Fruit fly (Drosophila melanogaster): ENCODE data around the gene CG42792.

DNA sequence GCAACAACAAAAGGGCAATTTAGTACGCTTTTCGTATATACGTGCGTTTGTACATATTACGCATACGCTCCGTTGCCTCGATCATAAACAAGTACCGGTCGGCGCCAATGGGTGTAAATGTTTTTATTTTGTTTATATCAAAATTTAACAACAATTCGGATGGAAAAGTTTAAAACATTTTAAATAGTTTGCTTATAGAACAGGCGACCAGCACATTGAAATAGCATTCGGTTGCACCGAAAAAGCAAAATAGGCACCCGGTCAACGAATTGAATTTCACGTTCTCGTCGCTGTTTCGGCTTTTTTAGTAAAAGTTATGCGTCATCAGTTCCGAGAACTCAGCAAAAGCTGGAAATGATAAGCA, 48.4 kb upstream of the CG42792 start:
- TF ChIP-seq CG15336 (GFP tag; IDR thresholded peaks at IDR 0.05) (no peak), CG8319 (GFP tag; optimal IDR thresholded peaks at IDR 0.05) (no peak), CG32006 (GFP tag; optimal IDR thresholded peaks at IDR 0.05) (no peak), CG8632 (GFP tag; optimal IDR thresholded peaks at IDR 0.05) (no peak), Lpt (GFP tag; optimal IDR thresholded peaks at IDR 0.05) (no peak), spab (GFP tag; optimal IDR thresholded peaks at IDR 0.05) (no peak), CG9139 (GFP tag; optimal IDR thresholded peaks at IDR 0.05) (no peak), CG10631 (GFP tag; optimal IDR thresholded peaks at IDR 0.05) (no peak)
